Worm (Caenorhabditis elegans) whole organism, mixed stage, embryonic: ENCODE measurements around the gene C53A5.11.

Experiments used
- bed-3 ChIP-seq: fragments of 200-800 bp; sonication (Bioruptor generic); optimal IDR thresholded peaks from 3 replicates; lab custom pipeline; 2018; ENCODE audit warnings: mild to moderate bottlenecking, missing genetic modification characterization, moderate library complexity, missing compliant biosample characterization
- blmp-1 ChIP-seq: fragments of 150-350 bp; optimal IDR thresholded peaks from 2 replicates; lab custom pipeline; 2014; ENCODE audit warnings: missing biosample characterization, missing genetic modification characterization
- ceh-39 ChIP-seq: fragments of 150-350 bp; optimal IDR thresholded peaks from 2 replicates; lab custom pipeline; 2014; ENCODE audit warnings: missing biosample characterization, missing genetic modification characterization
- ceh-43 ChIP-seq: fragments of 200-800 bp; sonication (Bioruptor generic); optimal IDR thresholded peaks from 2 replicates; lab custom pipeline; 2018; ENCODE audit warnings: mild to moderate bottlenecking, missing genetic modification characterization, moderate library complexity, missing compliant biosample characterization
- ces-1 ChIP-seq: fragments of 150-350 bp; optimal IDR thresholded peaks from 2 replicates; lab custom pipeline; 2014; ENCODE audit warnings: missing biosample characterization, missing genetic modification reagents, missing genetic modification characterization
- cnd-1 ChIP-seq: fragments of 200-800 bp; sonication (Bioruptor generic); optimal IDR thresholded peaks from 2 replicates; lab custom pipeline; 2018; ENCODE audit warnings: mild to moderate bottlenecking, missing genetic modification characterization, missing compliant biosample characterization
- drap-1 ChIP-seq: fragments of 200-800 bp; sonication (Bioruptor generic); optimal IDR thresholded peaks from 3 replicates; lab custom pipeline; 2018; ENCODE audit warnings: mild to moderate bottlenecking, missing genetic modification characterization, missing compliant biosample characterization
- elt-1 ChIP-seq: sonication (generic microtip); optimal IDR thresholded peaks from 2 replicates; lab custom pipeline; 2017; ENCODE audit warnings: missing genetic modification characterization, mild to moderate bottlenecking, missing compliant biosample characterization, antibody characterized with exemption, moderate library complexity, borderline replicate concordance; ENCODE audit not compliant: insufficient read depth
- elt-3 ChIP-seq: fragments of 150-350 bp; optimal IDR thresholded peaks from 2 replicates; lab custom pipeline; 2014; ENCODE audit warnings: missing biosample characterization, missing genetic modification characterization
- flh-1 ChIP-seq: fragments of 200-800 bp; sonication (Bioruptor generic); optimal IDR thresholded peaks from 2 replicates; lab custom pipeline; 2018; ENCODE audit warnings: mild to moderate bottlenecking, missing genetic modification characterization, moderate library complexity, missing compliant biosample characterization
- ham-2 ChIP-seq: fragments of 200-800 bp; sonication (Bioruptor generic); optimal IDR thresholded peaks from 2 replicates; lab custom pipeline; 2018; ENCODE audit warnings: mild to moderate bottlenecking, missing genetic modification characterization, missing compliant biosample characterization
- hlh-1 ChIP-seq: fragments of 150-350 bp; optimal IDR thresholded peaks from 2 replicates; lab custom pipeline; 2014; ENCODE audit warnings: missing biosample characterization, missing genetic modification reagents, missing genetic modification characterization
- lin-13 ChIP-seq: fragments of 150-350 bp; optimal IDR thresholded peaks from 2 replicates; lab custom pipeline; 2014; ENCODE audit warnings: missing biosample characterization, missing genetic modification characterization
- lin-32 ChIP-seq: fragments of 200-800 bp; sonication (Bioruptor generic); optimal IDR thresholded peaks from 2 replicates; lab custom pipeline; 2018; ENCODE audit warnings: mild to moderate bottlenecking, missing genetic modification characterization, missing compliant biosample characterization
- lsy-2 ChIP-seq: fragments of 150-350 bp; optimal IDR thresholded peaks from 2 replicates; lab custom pipeline; 2014; ENCODE audit warnings: missing biosample characterization, missing genetic modification characterization
- mab-5 ChIP-seq: fragments of 150-350 bp; optimal IDR thresholded peaks from 2 replicates; lab custom pipeline; 2014; ENCODE audit warnings: missing biosample characterization, missing genetic modification characterization
- mep-1 ChIP-seq: fragments of 150-350 bp; optimal IDR thresholded peaks from 2 replicates; lab custom pipeline; 2017; ENCODE audit warnings: missing biosample characterization, missing genetic modification reagents, missing genetic modification characterization, inconsistent platforms
- mls-2 ChIP-seq: sonication (generic microtip); optimal IDR thresholded peaks from 2 replicates; lab custom pipeline; 2016; ENCODE audit warnings: mild to moderate bottlenecking, missing genetic modification characterization, moderate library complexity, missing compliant biosample characterization
- nhr-2 ChIP-seq: fragments of 150-350 bp; optimal IDR thresholded peaks from 2 replicates; lab custom pipeline; 2014; ENCODE audit warnings: missing biosample characterization, missing genetic modification characterization
- nhr-28 ChIP-seq: fragments of 150-350 bp; optimal IDR thresholded peaks from 2 replicates; lab custom pipeline; 2014; ENCODE audit warnings: missing biosample characterization, missing genetic modification characterization
- pha-4 ChIP-seq: fragments of 150-350 bp; optimal IDR thresholded peaks from 2 replicates; lab custom pipeline; 2018; ENCODE audit warnings: missing biosample characterization, missing genetic modification reagents, missing genetic modification characterization
- sem-2 ChIP-seq: fragments of 200-800 bp; sonication (Bioruptor generic); optimal IDR thresholded peaks from 2 replicates; lab custom pipeline; 2018; ENCODE audit warnings: mild to moderate bottlenecking, missing genetic modification characterization, missing compliant biosample characterization
- snpc-4 ChIP-seq: fragments of 150-350 bp; optimal IDR thresholded peaks from 2 replicates; lab custom pipeline; 2014; ENCODE audit warnings: missing biosample characterization, missing genetic modification characterization
- sptf-1 ChIP-seq: sonication (generic microtip); optimal IDR thresholded peaks from 2 replicates; lab custom pipeline; 2017; ENCODE audit warnings: mild to moderate bottlenecking, missing genetic modification characterization, moderate library complexity, missing compliant biosample characterization
- tbx-8 ChIP-seq: fragments of 200-800 bp; sonication (Bioruptor generic); optimal IDR thresholded peaks from 2 replicates; lab custom pipeline; 2018; ENCODE audit warnings: mild to moderate bottlenecking, missing genetic modification characterization, moderate library complexity, missing compliant biosample characterization
- unc-62 ChIP-seq: fragments of 150-350 bp; optimal IDR thresholded peaks from 2 replicates; lab custom pipeline; 2014; ENCODE audit warnings: missing biosample characterization, missing genetic modification reagents, missing genetic modification characterization
- zip-8 ChIP-seq: fragments of 150-350 bp; optimal IDR thresholded peaks from 2 replicates; lab custom pipeline; 2014; ENCODE audit warnings: missing biosample characterization, missing genetic modification characterization
- ztf-11 ChIP-seq: fragments of 150-350 bp; optimal IDR thresholded peaks from 2 replicates; lab custom pipeline; 2014; ENCODE audit warnings: missing biosample characterization, missing genetic modification characterization

C53A5.11 gene

DNA sequence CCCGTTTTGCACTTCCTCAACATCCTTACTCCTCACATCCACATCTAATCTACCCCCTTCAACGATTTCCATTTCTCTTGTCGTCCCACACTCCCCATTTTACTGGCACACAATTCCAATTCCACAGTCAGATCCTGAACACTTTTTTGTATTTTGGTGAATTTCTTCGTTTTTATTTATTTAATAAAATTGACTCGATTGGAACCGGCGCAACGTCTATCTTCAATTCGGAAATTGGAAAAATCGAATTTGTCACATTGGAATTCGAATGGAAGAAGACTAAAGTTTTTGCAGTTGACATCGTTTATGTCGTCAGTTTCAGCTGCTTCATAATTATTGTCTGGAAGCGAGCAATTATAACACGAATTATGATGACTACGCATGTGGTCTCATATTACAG is 35.5 kb upstream of the C53A5.11 start:
- TF ChIP-seq ceh-43 (GFP tag; lab: Kevin White, UChicago), result no peak
- no peak for TF ChIP-seq ham-2 (GFP tag; lab: Kevin White, UChicago)
- TF ChIP-seq elt-1 (tag; lab: Kevin White, UChicago), result no peak

DNA sequence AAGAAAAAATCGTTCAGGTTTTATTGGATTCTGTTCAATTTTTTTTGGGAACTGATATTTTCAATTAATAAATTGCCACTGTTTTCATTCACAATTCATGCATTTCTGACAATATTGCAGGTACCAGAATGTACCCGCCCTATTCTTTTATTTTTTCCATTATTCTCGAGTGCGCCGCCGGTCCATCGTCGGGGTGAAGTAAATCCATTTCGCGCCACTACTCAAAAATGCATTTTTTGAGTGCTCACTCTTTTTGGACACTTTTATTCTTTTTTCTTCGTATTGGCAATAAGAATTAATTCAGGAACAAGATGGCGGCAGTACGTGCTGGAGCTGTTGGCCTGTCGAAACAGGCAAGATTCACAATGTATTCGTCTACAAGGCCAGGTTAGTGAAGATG is 31.9 kb upstream of the C53A5.11 start, which contains the start of gene kcnl-4:
Gene kcnl-4, plus strand, starts transcription at position 301 of the 400 bp plus-strand sequence.
- TF ChIP-seq snpc-4 (tag; lab: Kevin White, UChicago), result no peak
- TF ChIP-seq sptf-1 (tag; lab: Kevin White, UChicago), result no peak
- TF ChIP-seq ham-2 (GFP tag; lab: Kevin White, UChicago), result no peak
- TF ChIP-seq drap-1 (GFP tag; lab: Kevin White, UChicago), result no peak
- no peak for TF ChIP-seq blmp-1 (tag; lab: Kevin White, UChicago)
- no peak for TF ChIP-seq lin-32

DNA sequence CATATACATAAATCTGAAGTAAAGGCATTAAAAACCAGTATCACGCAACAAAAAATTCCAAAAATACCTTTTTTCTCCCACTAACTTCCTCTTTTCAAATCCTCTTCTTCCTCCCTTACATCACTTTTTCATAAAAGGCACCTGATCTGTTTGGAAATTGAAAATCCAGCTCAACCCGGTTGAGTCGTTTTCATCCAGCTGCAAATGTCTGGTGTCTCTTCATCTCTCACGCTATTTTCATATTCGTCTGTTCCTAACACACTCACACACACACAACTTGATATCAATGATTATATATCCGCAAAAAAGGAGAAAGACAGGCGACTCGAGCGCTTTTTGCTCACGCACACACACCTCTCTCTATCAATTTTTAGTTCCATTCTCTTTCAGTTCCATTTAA is 30.3 kb upstream of the C53A5.11 start:
- TF ChIP-seq pha-4 (tag; lab: Kevin White, UChicago) (no peak), ceh-43 (GFP tag; lab: Kevin White, UChicago) (no peak), lin-32 (no peak)

DNA sequence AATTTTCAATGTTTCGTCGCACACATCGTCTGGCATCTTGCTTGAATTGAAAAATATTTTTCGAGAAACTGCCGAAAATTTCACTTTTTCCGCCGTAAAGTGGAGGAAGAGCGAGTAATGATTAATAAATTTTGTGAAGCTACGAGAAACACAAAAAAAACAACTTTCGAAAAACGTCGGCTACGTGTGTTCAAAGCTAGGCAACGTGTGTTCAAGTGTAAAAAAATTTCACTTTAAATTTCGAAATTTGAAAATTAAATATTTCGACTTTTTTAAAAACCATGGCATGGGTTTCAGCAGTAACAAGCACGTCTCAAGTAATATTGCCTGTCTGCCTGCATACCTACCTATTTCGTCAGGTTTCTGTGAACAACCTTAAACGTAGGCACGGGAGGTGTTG is 26.4 kb upstream of the C53A5.11 start, which contains the start of gene tag-191:
Gene tag-191, minus strand, starts transcription at position 101 of the 400 bp plus-strand sequence.
- TF ChIP-seq lsy-2 (tag; lab: Kevin White, UChicago), result no peak

DNA sequence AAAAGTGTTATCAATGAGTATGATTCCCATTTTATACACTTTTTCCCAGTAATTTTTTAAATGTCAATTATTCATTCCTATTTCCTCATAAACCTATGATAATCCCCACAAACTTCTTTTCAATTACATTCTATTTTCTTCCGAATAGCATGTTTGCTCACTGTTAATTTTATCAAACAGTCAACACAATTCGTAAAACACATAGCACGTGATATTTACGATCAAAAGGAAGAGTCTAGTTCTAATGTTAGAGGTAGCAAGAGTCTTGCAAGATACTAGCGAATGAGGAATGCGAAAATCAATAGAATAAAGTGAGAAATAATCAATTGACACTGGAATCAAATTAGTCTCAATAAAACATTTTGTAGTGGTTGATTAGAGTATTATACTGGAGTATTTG is 23.3 kb upstream of the C53A5.11 start:
- no peak for TF ChIP-seq flh-1
- no peak for TF ChIP-seq ces-1
- no peak for TF ChIP-seq ham-2 (GFP tag; lab: Kevin White, UChicago)
- TF ChIP-seq sptf-1 (tag; lab: Kevin White, UChicago), result no peak
- TF ChIP-seq mls-2, result no peak
- TF ChIP-seq ceh-39 (tag; lab: Kevin White, UChicago), result no peak
- no peak for TF ChIP-seq ceh-43 (GFP tag; lab: Kevin White, UChicago)
- no peak for TF ChIP-seq mep-1 (tag; lab: Kevin White, UChicago)
- no peak for TF ChIP-seq sem-2 (GFP tag; lab: Kevin White, UChicago)
- no peak for TF ChIP-seq zip-8 (tag; lab: Kevin White, UChicago)
- TF ChIP-seq nhr-2 (tag; lab: Kevin White, UChicago), result no peak
- no peak for TF ChIP-seq elt-3 (tag; lab: Kevin White, UChicago)
- TF ChIP-seq unc-62, result no peak
- no peak for TF ChIP-seq ztf-11 (tag; lab: Kevin White, UChicago)
- TF ChIP-seq mab-5, result no peak
- TF ChIP-seq bed-3 (GFP tag; lab: Kevin White, UChicago), result no peak
- no peak for TF ChIP-seq lin-13 (tag; lab: Kevin White, UChicago)
- TF ChIP-seq hlh-1 (tag; lab: Kevin White, UChicago), result no peak

DNA sequence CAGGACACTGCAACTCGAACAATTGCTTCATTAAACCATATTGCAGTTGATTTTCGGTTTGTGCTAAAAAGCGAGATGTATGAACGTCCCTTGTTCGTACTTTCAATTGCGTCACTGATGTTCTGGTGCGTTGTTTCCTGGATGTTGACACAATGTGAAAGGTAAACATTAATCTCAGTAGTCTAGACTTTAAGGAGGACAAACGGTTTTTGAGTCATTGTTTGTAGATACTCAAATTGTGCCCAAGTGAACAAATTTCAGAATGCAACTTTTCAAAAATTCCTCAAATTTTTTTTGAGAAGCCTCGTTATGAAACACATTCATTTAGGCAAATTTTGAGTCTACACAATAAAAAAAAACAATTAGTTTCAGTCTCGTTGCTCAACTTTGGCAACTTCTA is 21.8 kb upstream of the C53A5.11 start:
- TF ChIP-seq unc-62 (no peak), bed-3 (GFP tag; lab: Kevin White, UChicago) (no peak), cnd-1 (tag; lab: Kevin White, UChicago) (no peak), nhr-28 (tag; lab: Kevin White, UChicago) (no peak), ceh-43 (GFP tag; lab: Kevin White, UChicago) (no peak), elt-3 (tag; lab: Kevin White, UChicago) (no peak), nhr-2 (tag; lab: Kevin White, UChicago) (no peak), lin-32 (no peak), tbx-8 (GFP tag; lab: Kevin White, UChicago) (no peak), pha-4 (tag; lab: Kevin White, UChicago) (no peak), blmp-1 (tag; lab: Kevin White, UChicago) (no peak), ham-2 (GFP tag; lab: Kevin White, UChicago) (no peak)

DNA sequence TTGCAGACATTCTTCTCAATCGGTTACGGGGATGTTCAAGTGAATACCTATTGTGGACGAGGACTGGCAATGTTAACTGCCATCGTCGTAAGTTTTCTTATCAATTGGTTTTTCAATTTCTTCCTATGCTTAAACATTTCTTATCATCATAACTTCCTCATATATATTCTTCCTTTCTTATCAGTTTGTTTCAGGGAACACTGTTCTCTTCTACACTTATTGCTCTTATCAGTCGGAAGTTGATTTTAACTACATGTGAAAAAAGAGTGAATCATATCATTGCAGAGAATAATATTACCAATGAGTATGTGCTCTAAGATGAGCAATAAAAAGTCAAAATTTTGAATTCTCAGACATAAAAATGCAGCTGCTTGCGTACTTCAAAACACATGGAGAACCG is 20.6 kb upstream of the C53A5.11 start:
- TF ChIP-seq zip-8 (tag; lab: Kevin White, UChicago), result no peak
- no peak for TF ChIP-seq blmp-1 (tag; lab: Kevin White, UChicago)
- no peak for TF ChIP-seq cnd-1 (tag; lab: Kevin White, UChicago)
- TF ChIP-seq elt-1 (tag; lab: Kevin White, UChicago), result no peak
- TF ChIP-seq nhr-2 (tag; lab: Kevin White, UChicago), result no peak
- no peak for TF ChIP-seq mls-2
